Fruit fly (Drosophila melanogaster): Measurements from ENCODE around the gene RpS27.

Gene RpS27

dm6 chr3R:25247379-25247869, at the start of gene RpS27, which contains the start of gene Nup37 (continued):
- peak; percentile 98 for TF ChIP-seq CG1603 (tag; optimal IDR thresholded peaks at IDR 0.05)
- TF ChIP-seq CG13287 (GFP tag; IDR thresholded peaks at IDR 0.05; ENCODE audit: partially characterized antibody): peak; percentile 14; the same call in 1 of the 2 replicates
- TF ChIP-seq gt (GFP tag; IDR thresholded peaks at IDR 0.05): peak; percentile 96
- TF ChIP-seq CG8765 (GFP tag; IDR thresholded peaks at IDR 0.05): peak; percentile 89
- peak; percentile 99 for TF ChIP-seq CG9876 (GFP tag; optimal IDR thresholded peaks at IDR 0.05)
- peak; percentile 96 for TF ChIP-seq CG7839 (tag; optimal IDR thresholded peaks at IDR 0.05)
- TF ChIP-seq slbo (GFP tag; IDR thresholded peaks at IDR 0.05): peak; percentile 98
- TF ChIP-seq CG4328 (GFP tag; optimal IDR thresholded peaks at IDR 0.05): peak; percentile 99
- peak; percentile 96 for TF ChIP-seq grn (GFP tag; optimal IDR thresholded peaks at IDR 0.05)
- TF ChIP-seq Tbp (GFP tag; optimal IDR thresholded peaks at IDR 0.05): no peak
- peak; percentile 95 for TF ChIP-seq so (GFP tag; IDR thresholded peaks at IDR 0.05)
- peak; percentile 96 for TF ChIP-seq tio (GFP tag; optimal IDR thresholded peaks at IDR 0.05)
- peak; percentile 98 for TF ChIP-seq luna (GFP tag; optimal IDR thresholded peaks at IDR 0.05)
- peak; percentile 99 for TF ChIP-seq Dad (GFP tag; optimal IDR thresholded peaks at IDR 0.05)
- peak; percentile 99 for TF ChIP-seq CG10209 (GFP tag; optimal IDR thresholded peaks at IDR 0.05)
- TF ChIP-seq CG5245 (GFP tag; optimal IDR thresholded peaks at IDR 0.05): peak; percentile 98
- no peak for TF ChIP-seq hkb (optimal IDR thresholded peaks at IDR 0.05)
- peak; percentile 94 for TF ChIP-seq hkb (GFP tag; IDR thresholded peaks at IDR 0.05)
- peak; percentile 95 for TF ChIP-seq al (GFP tag; IDR thresholded peaks at IDR 0.05)
- peak; percentile 96 for TF ChIP-seq CG30403 (GFP tag; optimal IDR thresholded peaks at IDR 0.05)
- peak; percentile 96 for TF ChIP-seq Hr3 (GFP tag; optimal IDR thresholded peaks at IDR 0.05)
- TF ChIP-seq CG11093 (GFP tag; IDR thresholded peaks at IDR 0.05): peak; percentile 85
- TF ChIP-seq Lpt (GFP tag; optimal IDR thresholded peaks at IDR 0.05): no peak
- peak; percentile 97 for TF ChIP-seq slou (GFP tag; optimal IDR thresholded peaks at IDR 0.05)
- TF ChIP-seq CG2889 (GFP tag; IDR thresholded peaks at IDR 0.05): peak; percentile 94
- TF ChIP-seq Ssrp (tag; optimal IDR thresholded peaks at IDR 0.05): peak; percentile 92
- TF ChIP-seq CG1529 (GFP tag; optimal IDR thresholded peaks at IDR 0.05): peak; percentile 96
- peak; percentile 91 for TF ChIP-seq lbe (GFP tag; optimal IDR thresholded peaks at IDR 0.05)
- TF ChIP-seq Dfd (GFP tag; optimal IDR thresholded peaks at IDR 0.05): no peak
- TF ChIP-seq CG16779 (GFP tag; IDR thresholded peaks at IDR 0.05): peak; percentile 97
- TF ChIP-seq CG17385 (GFP tag; optimal IDR thresholded peaks at IDR 0.05): peak; percentile 97
- TF ChIP-seq CG6854 (GFP tag; optimal IDR thresholded peaks at IDR 0.05): peak; percentile 97
- peak; percentile 98 for TF ChIP-seq gce (GFP tag; IDR thresholded peaks at IDR 0.05)
- peak; percentile 94 for TF ChIP-seq CG2116 (GFP tag; optimal IDR thresholded peaks at IDR 0.05)
- TF ChIP-seq eve (GFP tag; optimal IDR thresholded peaks at IDR 0.05): no peak
- TF ChIP-seq CG11723 (GFP tag; optimal IDR thresholded peaks at IDR 0.05): peak; percentile 99
- TF ChIP-seq HmgZ (tag; optimal IDR thresholded peaks at IDR 0.05): peak; percentile 99
- peak; percentile 93 for TF ChIP-seq tup (GFP tag; optimal IDR thresholded peaks at IDR 0.05)
- TF ChIP-seq CG8281 (tag; optimal IDR thresholded peaks at IDR 0.05): peak; percentile 87
- TF ChIP-seq CG8388 (GFP tag; optimal IDR thresholded peaks at IDR 0.05): peak; percentile 89
- TF ChIP-seq tap (tag; optimal IDR thresholded peaks at IDR 0.05): peak; percentile 88
- TF ChIP-seq twi (tag; optimal IDR thresholded peaks at IDR 0.05): peak; percentile 93
- TF ChIP-seq CG5953 (GFP tag; IDR thresholded peaks at IDR 0.05): peak; percentile 96
- TF ChIP-seq CG7786 (GFP tag; optimal IDR thresholded peaks at IDR 0.05): peak; percentile 98
- peak; percentile 98 for TF ChIP-seq CG3838 (GFP tag; optimal IDR thresholded peaks at IDR 0.05)
- peak; percentile 83 for TF ChIP-seq sd (tag; optimal IDR thresholded peaks at IDR 0.05)
- TF ChIP-seq dimm (GFP tag; IDR thresholded peaks at IDR 0.05): peak; percentile 92
- peak; percentile 94 for TF ChIP-seq CG31388 (GFP tag; optimal IDR thresholded peaks at IDR 0.05)
- TF ChIP-seq Mad (GFP tag; optimal IDR thresholded peaks at IDR 0.05): peak; percentile 99
- peak; percentile 95 for TF ChIP-seq az2 (GFP tag; optimal IDR thresholded peaks at IDR 0.05)
- peak; percentile 99 for TF ChIP-seq ac (GFP tag; optimal IDR thresholded peaks at IDR 0.05)
- TF ChIP-seq pho (GFP tag; optimal IDR thresholded peaks at IDR 0.05): peak; percentile 99

Measured in whole organism, embryonic.